Worm (Caenorhabditis elegans) whole organism, L2 larva: ENCODE measurements around the gene gst-38.

Source experiments
- blmp-1 ChIP-seq: sonication (generic microtip); optimal IDR thresholded peaks from 2 replicates; lab custom pipeline; 2017; ENCODE audit warnings: missing genetic modification characterization, mild to moderate bottlenecking, missing compliant biosample characterization, antibody characterized with exemption, moderate library complexity; ENCODE audit not compliant: insufficient read depth
- ceh-82 ChIP-seq: fragments of 150-350 bp; optimal IDR thresholded peaks from 2 replicates; lab custom pipeline; 2014; ENCODE audit warnings: missing biosample characterization, missing genetic modification characterization
- elt-1 ChIP-seq: fragments of 150-350 bp; optimal IDR thresholded peaks from 2 replicates; lab custom pipeline; 2014; ENCODE audit warnings: missing biosample characterization, missing genetic modification characterization
- lin-13 ChIP-seq: fragments of 150-350 bp; optimal IDR thresholded peaks from 2 replicates; lab custom pipeline; 2014; ENCODE audit warnings: missing biosample characterization, missing genetic modification reagents, missing genetic modification characterization
- lin-39 ChIP-seq: fragments of 150-350 bp; optimal IDR thresholded peaks from 2 replicates; lab custom pipeline; 2014; ENCODE audit warnings: missing biosample characterization, missing genetic modification reagents, missing genetic modification characterization
- nhr-11 ChIP-seq: fragments of 150-350 bp; optimal IDR thresholded peaks from 2 replicates; lab custom pipeline; 2014; ENCODE audit warnings: missing biosample characterization, missing genetic modification characterization
- nhr-237 ChIP-seq: fragments of 150-350 bp; optimal IDR thresholded peaks from 2 replicates; lab custom pipeline; 2014; ENCODE audit warnings: missing biosample characterization, missing genetic modification characterization
- nhr-25 ChIP-seq: fragments of 150-350 bp; sonication (generic microtip); optimal IDR thresholded peaks from 3 replicates; lab custom pipeline; 2014; ENCODE audit warnings: missing biosample characterization, missing genetic modification characterization
- nhr-6 ChIP-seq: fragments of 150-350 bp; optimal IDR thresholded peaks from 2 replicates; lab custom pipeline; 2014; ENCODE audit warnings: missing biosample characterization, missing genetic modification characterization
- sma-3 ChIP-seq: sonication (generic microtip); optimal IDR thresholded peaks from 2 replicates; lab custom pipeline; 2016; ENCODE audit warnings: missing genetic modification reagents, missing genetic modification characterization, missing compliant biosample characterization
- snpc-4 ChIP-seq: fragments of 150-350 bp; optimal IDR thresholded peaks from 2 replicates; lab custom pipeline; 2014; ENCODE audit warnings: missing biosample characterization, missing genetic modification characterization
- unc-62 ChIP-seq: fragments of 150-350 bp; optimal IDR thresholded peaks from 2 replicates; lab custom pipeline; 2014; ENCODE audit warnings: missing biosample characterization, missing genetic modification reagents, missing genetic modification characterization
- ztf-1 ChIP-seq: fragments of 200-800 bp; sonication (Bioruptor generic); conservative IDR thresholded peaks from 2 replicates; pipeline ENCODE4 v1.3.6; 2022; ENCODE audit warnings: missing genetic modification characterization, missing compliant biosample characterization
- ztf-4 ChIP-seq: fragments of 150-350 bp; optimal IDR thresholded peaks from 2 replicates; lab custom pipeline; 2014; ENCODE audit warnings: missing biosample characterization, missing genetic modification characterization

DNA sequence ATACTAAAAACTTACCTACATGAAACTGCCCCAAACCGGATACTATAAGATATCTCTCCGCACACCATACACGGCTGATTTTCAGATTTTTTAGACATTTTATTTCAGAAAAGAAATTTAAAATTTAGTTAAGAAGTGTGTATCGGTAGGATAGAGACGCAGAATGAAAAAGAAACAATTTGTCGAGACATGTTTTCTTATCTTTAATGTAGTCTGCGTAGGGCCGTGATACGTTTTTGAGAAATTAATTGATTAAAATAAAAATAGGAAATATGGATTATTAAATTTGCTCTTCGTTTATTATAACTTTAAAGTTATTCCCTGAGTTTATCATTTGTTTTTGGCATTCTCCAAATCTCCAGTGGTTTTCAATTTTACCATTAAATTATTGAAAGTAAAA, 8.4 kb upstream of the gst-38 start, which contains the start of gene nhr-108:
- TF ChIP-seq lin-39 (tag; lab: Kevin White, UChicago) (no peak), ztf-1 (GFP tag; lab: Robert Waterston, UW) (no peak), ceh-82 (no peak), nhr-11 (tag; lab: Kevin White, UChicago) (no peak), blmp-1 (tag; lab: Kevin White, UChicago) (no peak), unc-62 (no peak), ztf-4 (tag; lab: Kevin White, UChicago) (no peak), nhr-6 (tag; lab: Kevin White, UChicago) (no peak), elt-1 (tag; lab: Kevin White, UChicago) (no peak), lin-13 (GFP tag; lab: Kevin White, UChicago) (no peak), nhr-25 (tag; lab: Kevin White, UChicago) (no peak), nhr-237 (tag; lab: Kevin White, UChicago) (no peak), sma-3 (GFP tag; lab: Kevin White, UChicago) (no peak), snpc-4 (no peak)
